Worm (Caenorhabditis elegans) whole organism, L4/young adult: ENCODE data around the gene C16C10.2.

ENCODE experiments used
- dao-5 ChIP-seq: sonication (generic microtip); optimal IDR thresholded peaks from 2 replicates; lab custom pipeline; 2016; ENCODE audit warnings: missing genotype, missing genetic modification characterization, moderate library complexity, missing compliant biosample characterization
- him-1 ChIP-seq: sonication (generic microtip); optimal IDR thresholded peaks from 2 replicates; lab custom pipeline; 2016; ENCODE audit warnings: missing genotype, missing genetic modification reagents, missing genetic modification characterization, missing compliant biosample characterization

ce11 chrIII:4131814-4132555 lies 46.5 kb downstream of the C16C10.2 start:
- TF ChIP-seq dao-5 (tag; lab: Kevin White, UChicago) (no peak), him-1 (tag; lab: Kevin White, UChicago) (no peak)
